Worm (Caenorhabditis elegans) whole organism, L2 larva: Measurements from ENCODE around the gene R151.8.
A peak's percentile ranks its signal among the peaks of the same experiment; 100 is the strongest.

Source experiments
- F13H6.1 ChIP-seq: sonication (generic microtip); optimal IDR thresholded peaks from 2 replicates; lab custom pipeline; 2016; ENCODE audit warnings: missing genetic modification characterization, missing compliant biosample characterization
- R02D3.7 ChIP-seq: fragments of 150-350 bp; optimal IDR thresholded peaks from 2 replicates; lab custom pipeline; 2014; ENCODE audit warnings: missing biosample characterization, missing genetic modification characterization
- Y55F3AM.14 ChIP-seq: fragments of 200-800 bp; sonication (Bioruptor generic); optimal IDR thresholded peaks from 2 replicates; lab custom pipeline; 2018; ENCODE audit warnings: mild to moderate bottlenecking, missing genetic modification characterization, missing compliant biosample characterization
- ZK546.5 ChIP-seq: sonication (generic microtip); optimal IDR thresholded peaks from 2 replicates; lab custom pipeline; 2017; ENCODE audit warnings: missing biosample characterization, missing genetic modification characterization
- alr-1 ChIP-seq: fragments of 150-350 bp; optimal IDR thresholded peaks from 2 replicates; lab custom pipeline; 2014; ENCODE audit warnings: missing biosample characterization, missing genetic modification characterization
- aly-2 ChIP-seq: fragments of 150-350 bp; optimal IDR thresholded peaks from 2 replicates; lab custom pipeline; 2014; ENCODE audit warnings: missing biosample characterization, missing genetic modification characterization
- ama-1 ChIP-seq: fragments of 150-350 bp; optimal IDR thresholded peaks from 2 replicates; lab custom pipeline; 2018; ENCODE audit warnings: inconsistent platforms
- ceh-16 ChIP-seq: fragments of 150-350 bp; optimal IDR thresholded peaks from 2 replicates; lab custom pipeline; 2014; ENCODE audit warnings: missing biosample characterization, missing genetic modification characterization
- ceh-82 ChIP-seq: fragments of 150-350 bp; optimal IDR thresholded peaks from 2 replicates; lab custom pipeline; 2014; ENCODE audit warnings: missing biosample characterization, missing genetic modification characterization
- crh-2 ChIP-seq: sonication (generic microtip); optimal IDR thresholded peaks from 2 replicates; lab custom pipeline; 2017; ENCODE audit warnings: missing biosample characterization, missing genetic modification characterization
- dmd-4 ChIP-seq: sonication (generic microtip); optimal IDR thresholded peaks from 2 replicates; lab custom pipeline; 2017; ENCODE audit warnings: missing biosample characterization, missing genetic modification characterization
- egl-27 ChIP-seq: sonication (generic microtip); optimal IDR thresholded peaks from 3 replicates; lab custom pipeline; 2017; ENCODE audit warnings: missing biosample characterization, missing genetic modification reagents, missing genetic modification characterization
- elt-1 ChIP-seq: fragments of 150-350 bp; optimal IDR thresholded peaks from 2 replicates; lab custom pipeline; 2014; ENCODE audit warnings: missing biosample characterization, missing genetic modification characterization
- elt-3 ChIP-seq: sonication (generic microtip); optimal IDR thresholded peaks from 2 replicates; lab custom pipeline; 2017; ENCODE audit warnings: missing biosample characterization, missing genetic modification characterization
- fos-1 ChIP-seq: fragments of 150-350 bp; optimal IDR thresholded peaks from 2 replicates; lab custom pipeline; 2014; ENCODE audit warnings: missing biosample characterization, missing genetic modification characterization
- gmeb-1 ChIP-seq: fragments of 150-350 bp; optimal IDR thresholded peaks from 2 replicates; lab custom pipeline; 2014; ENCODE audit warnings: missing biosample characterization, missing genetic modification characterization
- lin-11 ChIP-seq: fragments of 150-350 bp; sonication (generic microtip); optimal IDR thresholded peaks from 2 replicates; lab custom pipeline; 2014; ENCODE audit warnings: missing biosample characterization, missing genetic modification characterization, inconsistent platforms, mixed read lengths
- lin-13 ChIP-seq: fragments of 150-350 bp; optimal IDR thresholded peaks from 2 replicates; lab custom pipeline; 2014; ENCODE audit warnings: missing biosample characterization, missing genetic modification reagents, missing genetic modification characterization
- lsy-2 ChIP-seq, 2 experiments: fragments of 150-350 bp in 1 of 2; sonication (generic microtip) in 1 of 2; optimal IDR thresholded peaks; 2 replicates each; lab custom pipeline; 2014 to 2017; ENCODE audit warnings: missing biosample characterization in 2 of 2, missing genetic modification characterization in 2 of 2
- mab-5 ChIP-seq: fragments of 150-350 bp; optimal IDR thresholded peaks from 2 replicates; lab custom pipeline; 2014; ENCODE audit warnings: missing biosample characterization, missing genetic modification characterization
- mdl-1 ChIP-seq, 2 experiments: fragments of 150-350 bp in 1 of 2; sonication (generic microtip) in 1 of 2; optimal IDR thresholded peaks; 2 replicates each; lab custom pipeline; 2017; ENCODE audit warnings: missing biosample characterization in 2 of 2, missing genetic modification characterization in 2 of 2
- nhr-10 ChIP-seq: sonication (generic microtip); optimal IDR thresholded peaks from 2 replicates; lab custom pipeline; 2017; ENCODE audit warnings: missing biosample characterization, missing genetic modification characterization
- nhr-11 ChIP-seq: fragments of 150-350 bp; optimal IDR thresholded peaks from 2 replicates; lab custom pipeline; 2014; ENCODE audit warnings: missing biosample characterization, missing genetic modification characterization
- nhr-129 ChIP-seq: fragments of 150-350 bp; optimal IDR thresholded peaks from 2 replicates; lab custom pipeline; 2014; ENCODE audit warnings: missing biosample characterization, missing genetic modification characterization
- nhr-237 ChIP-seq: fragments of 150-350 bp; optimal IDR thresholded peaks from 2 replicates; lab custom pipeline; 2014; ENCODE audit warnings: missing biosample characterization, missing genetic modification characterization
- nhr-25 ChIP-seq: fragments of 150-350 bp; sonication (generic microtip); optimal IDR thresholded peaks from 3 replicates; lab custom pipeline; 2014; ENCODE audit warnings: missing biosample characterization, missing genetic modification characterization
- nhr-77 ChIP-seq: fragments of 150-350 bp; optimal IDR thresholded peaks from 2 replicates; lab custom pipeline; 2014; ENCODE audit warnings: missing biosample characterization, missing genetic modification characterization
- peb-1 ChIP-seq: fragments of 150-350 bp; optimal IDR thresholded peaks from 2 replicates; lab custom pipeline; 2014; ENCODE audit warnings: missing biosample characterization, missing genetic modification characterization
- sem-4 ChIP-seq: fragments of 150-350 bp; optimal IDR thresholded peaks from 2 replicates; lab custom pipeline; 2014; ENCODE audit warnings: missing biosample characterization, missing genetic modification reagents, missing genetic modification characterization
- skn-1 ChIP-seq: sonication (generic microtip); optimal IDR thresholded peaks from 2 replicates; lab custom pipeline; 2017; ENCODE audit warnings: missing biosample characterization, missing genetic modification characterization
- sma-9 ChIP-seq, 2 experiments: fragments of 150-350 bp in 1 of 2; sonication (generic microtip) in 1 of 2; optimal IDR thresholded peaks; 2 replicates each; lab custom pipeline; 2014 to 2016; ENCODE audit warnings: missing genetic modification characterization in 2 of 2, mild to moderate bottlenecking in 1 of 2, missing biosample characterization in 1 of 2, missing compliant biosample characterization in 1 of 2, missing genetic modification reagents in 1 of 2, moderate library complexity in 1 of 2
- unc-39 ChIP-seq: fragments of 150-350 bp; optimal IDR thresholded peaks from 2 replicates; lab custom pipeline; 2014; ENCODE audit warnings: missing biosample characterization, missing genetic modification characterization
- zag-1 ChIP-seq: fragments of 150-350 bp; optimal IDR thresholded peaks from 2 replicates; lab custom pipeline; 2014; ENCODE audit warnings: missing biosample characterization, missing genetic modification characterization
- ztf-11 ChIP-seq: sonication (generic microtip); optimal IDR thresholded peaks from 2 replicates; lab custom pipeline; 2017; ENCODE audit warnings: missing biosample characterization, missing genetic modification characterization
- ztf-4 ChIP-seq: fragments of 150-350 bp; optimal IDR thresholded peaks from 2 replicates; lab custom pipeline; 2014; ENCODE audit warnings: missing biosample characterization, missing genetic modification characterization

The R151.8 gene

ce11 chrIII:7234148-7234547 is 4.6 kb upstream of the R151.8 start, which contains the start of gene ndus-8 (continued):
- TF ChIP-seq sma-9 (GFP tag; optimal IDR thresholded peaks at IDR 0.05; lab: Kevin White, UChicago): peak; percentile 86
- no peak for TF ChIP-seq sma-9 (tag; optimal IDR thresholded peaks at IDR 0.05; lab: Kevin White, UChicago)
- peak; percentile 7 for TF ChIP-seq fos-1
- TF ChIP-seq, all 48 proteins: peak for 18

ce11 chrIII:7232782-7233181 is 3.2 kb upstream of the R151.8 start, which contains the start of gene adr-2:
TSS of gene adr-2 (minus strand) at chrIII:7232882.
- TF ChIP-seq nhr-10 (tag; lab: Kevin White, UChicago): no peak
- TF ChIP-seq aly-2 (tag; lab: Kevin White, UChicago): no peak
- TF ChIP-seq mab-5 (tag; lab: Kevin White, UChicago): no peak
- TF ChIP-seq nhr-25 (tag; lab: Kevin White, UChicago): no peak
- no peak for TF ChIP-seq peb-1
- no peak for TF ChIP-seq lin-11 (tag; lab: Kevin White, UChicago)
- no peak for TF ChIP-seq zag-1
- TF ChIP-seq nhr-77: no peak

ce11 chrIII:7230841-7231240 is 1.3 kb upstream of the R151.8 start, which contains the start of gene R151.10:
TSS of gene R151.10 (minus strand) at chrIII:7230941.
- TF ChIP-seq ZK546.5 (tag; lab: Kevin White, UChicago) (no peak), fos-1 (no peak), lin-13 (no peak), R02D3.7 (tag; lab: Kevin White, UChicago) (no peak), mab-5 (tag; lab: Kevin White, UChicago) (no peak), skn-1 (tag; lab: Kevin White, UChicago) (no peak), elt-3 (tag; lab: Kevin White, UChicago) (no peak), F13H6.1 (tag; lab: Kevin White, UChicago) (no peak), unc-39 (tag; lab: Kevin White, UChicago) (no peak), alr-1 (tag; lab: Kevin White, UChicago) (no peak), nhr-129 (tag; lab: Kevin White, UChicago) (no peak), nhr-237 (no peak), lin-11 (tag; lab: Kevin White, UChicago) (no peak), nhr-11 (tag; lab: Kevin White, UChicago) (no peak), dmd-4 (tag; lab: Kevin White, UChicago) (no peak)
- TF ChIP-seq, all 48 proteins: peak for 0

- TF ChIP-seq ztf-11 (tag; lab: Kevin White, UChicago) (no peak), sma-9 (GFP tag; optimal IDR thresholded peaks at IDR 0.05; lab: Kevin White, UChicago) (no peak), sma-9 (tag; optimal IDR thresholded peaks at IDR 0.05; lab: Kevin White, UChicago) (no peak), fos-1 (no peak), gmeb-1 (tag; lab: Kevin White, UChicago) (no peak), aly-2 (tag; lab: Kevin White, UChicago) (no peak), ama-1 (lab: Kevin White, UChicago) (no peak)
Measured at ce11 chrIII:7226607-7227006, 3.0 kb downstream of the R151.8 start, which contains the start of gene hsp-75. TSS of gene hsp-75 (minus strand) at chrIII:7226707.

ce11 chrIII:7223029-7223428 is 6.6 kb downstream of the R151.8 start, which contains the start of gene der-2:
TSS of gene der-2 (minus strand) at chrIII:7223129.
- TF ChIP-seq nhr-237: no peak
- no peak for TF ChIP-seq egl-27
- TF ChIP-seq ceh-16 (tag; lab: Kevin White, UChicago): no peak
- TF ChIP-seq sem-4 (tag; lab: Kevin White, UChicago): no peak
- no peak for TF ChIP-seq sma-9 (GFP tag; optimal IDR thresholded peaks at IDR 0.05; lab: Kevin White, UChicago)
- no peak for TF ChIP-seq sma-9 (tag; optimal IDR thresholded peaks at IDR 0.05; lab: Kevin White, UChicago)
- TF ChIP-seq ceh-82 (tag; lab: Kevin White, UChicago): no peak
- TF ChIP-seq lsy-2 (tag; optimal IDR thresholded peaks at IDR 0.05; lab: Kevin White, UChicago): no peak
- TF ChIP-seq alr-1 (tag; lab: Kevin White, UChicago): no peak
- no peak for TF ChIP-seq elt-1 (tag; lab: Kevin White, UChicago)
- TF ChIP-seq dmd-4 (tag; lab: Kevin White, UChicago): no peak
- TF ChIP-seq gmeb-1 (tag; lab: Kevin White, UChicago): no peak
- TF ChIP-seq ztf-11 (tag; lab: Kevin White, UChicago): no peak

ce11 chrIII:7221103-7221502 is 8.5 kb downstream of the R151.8 start:
- TF ChIP-seq ztf-4 (tag; lab: Kevin White, UChicago) (no peak), skn-1 (tag; lab: Kevin White, UChicago) (no peak), mdl-1 (tag; optimal IDR thresholded peaks at IDR 0.05; lab: Kevin White, UChicago) (no peak), aly-2 (tag; lab: Kevin White, UChicago) (no peak), Y55F3AM.14 (no peak), lsy-2 (tag; optimal IDR thresholded peaks at IDR 0.05; lab: Kevin White, UChicago) (peak in 1 of 2 experiments; percentile 40), alr-1 (tag; lab: Kevin White, UChicago) (no peak), crh-2 (tag; lab: Kevin White, UChicago) (no peak)
